Worm (Caenorhabditis elegans) whole organism, midembryonic: Measurements from ENCODE around the gene H40L08.2.

Experiments used
- T22C8.4 ChIP-seq: fragments of 200-800 bp; sonication (Bioruptor generic); IDR thresholded peaks from 2 replicates; pipeline ENCODE4 v1.3.6; 2022; ENCODE audit warnings: missing genetic modification characterization, missing compliant biosample characterization
- cog-1 ChIP-seq: sonication (generic microtip); optimal IDR thresholded peaks from 2 replicates; lab custom pipeline; 2016; ENCODE audit warnings: missing genetic modification characterization, missing compliant biosample characterization
- flt-1 ChIP-seq: fragments of 200-800 bp; sonication (Bioruptor generic); IDR thresholded peaks from 2 replicates; pipeline ENCODE4 v1.3.6; 2022; ENCODE audit warnings: missing genetic modification characterization, missing compliant biosample characterization
- klf-2 ChIP-seq: fragments of 200-800 bp; sonication (Bioruptor generic); conservative IDR thresholded peaks from 2 replicates; pipeline ENCODE4 v1.3.6; 2022; ENCODE audit warnings: missing genetic modification reagents, missing genetic modification characterization, missing compliant biosample characterization
- med-1 ChIP-seq: sonication (generic microtip); optimal IDR thresholded peaks from 2 replicates; lab custom pipeline; 2017; ENCODE audit warnings: missing genetic modification characterization, mild to moderate bottlenecking, missing compliant biosample characterization, antibody characterized with exemption, missing genetic modification reagents; ENCODE audit not compliant: insufficient read depth
- ref-1 ChIP-seq: fragments of 200-800 bp; sonication (Bioruptor generic); conservative IDR thresholded peaks from 2 replicates; pipeline ENCODE4 v1.3.6; 2022; ENCODE audit warnings: missing genetic modification reagents, missing genetic modification characterization, missing compliant biosample characterization
- tab-1 ChIP-seq: fragments of 200-800 bp; sonication (Bioruptor generic); IDR thresholded peaks from 2 replicates; pipeline ENCODE4 v1.3.6; 2022; ENCODE audit warnings: missing genetic modification characterization, missing compliant biosample characterization
- ztf-23 ChIP-seq: fragments of 200-800 bp; sonication (Bioruptor generic); IDR thresholded peaks from 2 replicates; pipeline ENCODE4 v1.3.6; 2022; ENCODE audit warnings: missing genetic modification reagents, missing genetic modification characterization, missing compliant biosample characterization
- ztf-29 ChIP-seq: fragments of 200-800 bp; sonication (Bioruptor generic); IDR thresholded peaks from 2 replicates; pipeline ENCODE4 v1.3.6; 2022; ENCODE audit warnings: missing genetic modification reagents, missing genetic modification characterization, missing compliant biosample characterization

Gene H40L08.2

DNA sequence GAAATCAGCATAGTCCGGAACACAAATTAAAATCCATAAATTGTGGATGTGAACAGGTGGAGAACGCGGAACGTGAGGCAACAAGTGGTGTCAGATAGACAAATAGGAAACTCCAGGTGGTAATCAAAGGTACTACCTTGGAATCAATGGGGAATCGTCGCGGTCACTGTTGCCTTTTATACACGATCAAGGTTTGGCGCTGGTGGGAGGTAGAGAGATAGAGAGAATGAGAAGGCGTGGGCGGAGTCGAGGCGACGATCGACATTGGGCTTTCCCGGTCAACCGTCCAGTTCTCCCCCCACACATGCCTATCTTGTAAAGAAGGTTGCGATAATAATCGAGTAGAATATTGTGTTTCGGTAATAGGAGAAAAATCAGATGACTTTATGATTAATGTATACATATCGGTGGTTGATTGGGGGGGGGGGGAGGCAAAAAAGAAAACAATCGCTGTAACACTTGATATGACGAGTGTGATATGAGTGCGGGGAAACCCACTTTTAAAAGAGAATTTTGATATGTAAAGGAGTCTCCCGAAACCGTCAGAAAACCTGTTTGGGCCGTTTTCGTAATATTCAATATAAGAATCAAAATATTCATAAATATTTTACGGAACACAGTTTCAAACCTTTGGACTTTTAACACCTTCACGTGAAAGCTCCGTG is at the start of gene H40L08.2, which contains the start of the genes H40L08.8 and H40L08.7:
Gene H40L08.2 (minus strand): TSS at position 148 of the 665 bp plus-strand sequence.
Gene H40L08.8 (minus strand): TSS at position 37 of the 665 bp plus-strand sequence.
Gene H40L08.7 (minus strand): TSS at position 148 of the 665 bp plus-strand sequence.
- TF ChIP-seq klf-2 (GFP tag; lab: Robert Waterston, UW) = no peak
- no peak for TF ChIP-seq tab-1
- no peak for TF ChIP-seq ref-1 (GFP tag; lab: Robert Waterston, UW)
- TF ChIP-seq med-1 (GFP tag; lab: Kevin White, UChicago) = no peak
- no peak for TF ChIP-seq cog-1 (tag; lab: Kevin White, UChicago)
- no peak for TF ChIP-seq T22C8.4 (GFP tag; lab: Robert Waterston, UW)
- no peak for TF ChIP-seq ztf-23 (GFP tag; lab: Robert Waterston, UW)
- no peak for TF ChIP-seq flt-1
- no peak for TF ChIP-seq ztf-29

DNA sequence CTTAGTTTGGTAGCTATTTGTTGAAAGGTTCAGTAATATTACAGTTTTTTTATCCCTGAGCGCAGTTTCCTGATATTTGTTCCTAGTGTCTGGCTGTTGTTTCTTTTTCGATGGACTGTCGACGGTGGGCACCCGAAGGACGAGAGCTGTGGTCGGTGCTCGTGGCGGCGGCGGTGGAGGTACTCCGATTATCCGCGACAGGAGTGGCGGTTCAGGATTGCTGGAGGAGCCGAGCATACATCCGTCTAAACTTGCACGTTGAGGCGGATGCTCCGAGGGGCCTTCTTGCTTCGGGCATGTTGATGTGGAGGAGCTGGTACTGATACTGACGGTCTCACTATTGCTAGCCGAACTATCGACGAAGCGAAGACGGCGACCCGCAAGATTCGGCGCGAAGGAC is 49.8 kb upstream of the H40L08.2 start:
- TF ChIP-seq tab-1 = 0 out of 2 replicates have a peak, but pooled peaks have one; percentile 43
- no peak for TF ChIP-seq ztf-29

DNA sequence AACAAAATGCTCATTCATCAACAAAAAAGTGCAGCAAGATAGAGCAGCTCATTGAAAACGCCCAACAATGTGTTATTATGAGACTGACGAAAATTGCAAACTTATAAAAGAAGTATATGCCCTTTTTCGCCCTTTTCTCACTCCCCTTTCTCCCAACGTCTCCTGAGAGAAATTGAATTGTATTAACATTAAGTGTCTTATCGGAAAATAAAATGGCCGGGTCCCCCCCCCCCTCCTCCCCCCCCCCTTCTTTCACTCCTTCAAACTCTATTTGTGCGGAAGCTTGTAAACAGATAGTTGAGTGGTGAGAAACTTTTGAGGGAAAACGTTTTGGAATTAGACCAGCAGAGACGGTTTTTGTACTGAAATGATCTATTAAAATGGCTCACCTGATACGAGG is 49.2 kb upstream of the H40L08.2 start:
- TF ChIP-seq T22C8.4 (GFP tag; lab: Robert Waterston, UW) = no peak

DNA sequence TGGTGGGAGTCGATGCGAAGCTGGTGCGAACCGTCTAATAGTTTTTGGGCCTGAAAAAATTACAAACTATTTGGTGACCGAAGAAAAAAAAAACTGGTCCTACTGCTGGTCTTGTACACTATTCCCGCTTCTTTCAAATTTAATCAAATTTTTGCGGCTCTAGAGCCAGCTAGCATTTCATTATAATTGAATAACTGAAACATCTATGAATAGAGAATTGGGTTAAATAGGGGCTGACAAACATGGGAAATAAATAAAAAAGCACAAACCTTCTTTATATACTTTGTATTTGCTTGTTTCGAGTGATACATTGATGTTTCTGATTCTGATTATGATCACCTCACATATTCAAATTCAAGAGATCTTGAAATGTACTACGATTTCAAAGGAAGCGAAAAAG is 47.6 kb upstream of the H40L08.2 start:
- TF ChIP-seq klf-2 (GFP tag; lab: Robert Waterston, UW) = no peak
- TF ChIP-seq ref-1 (GFP tag; lab: Robert Waterston, UW) = no peak
- no peak for TF ChIP-seq cog-1 (tag; lab: Kevin White, UChicago)
- no peak for TF ChIP-seq med-1 (GFP tag; lab: Kevin White, UChicago)

DNA sequence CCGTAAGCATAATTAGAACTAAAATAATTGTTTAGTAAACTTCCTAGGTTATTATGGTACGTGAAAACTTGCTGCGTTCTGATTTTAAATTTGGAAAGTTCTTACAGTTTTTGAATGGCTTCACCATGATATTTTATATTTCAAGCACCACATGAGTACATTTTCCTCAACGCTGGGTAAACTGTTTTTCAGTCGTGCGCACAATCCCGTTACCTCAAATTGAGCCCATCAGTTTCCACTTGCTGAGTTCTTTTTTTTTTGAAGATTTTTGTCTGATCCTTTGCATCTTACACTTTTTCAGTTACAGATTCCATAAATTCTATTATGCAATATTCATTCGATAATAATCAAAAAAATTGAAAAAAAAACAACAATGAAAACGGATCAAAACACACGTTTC is 43.0 kb upstream of the H40L08.2 start:
- TF ChIP-seq ref-1 (GFP tag; lab: Robert Waterston, UW) = no peak
- TF ChIP-seq ztf-23 (GFP tag; lab: Robert Waterston, UW) = no peak
- no peak for TF ChIP-seq cog-1 (tag; lab: Kevin White, UChicago)
- TF ChIP-seq flt-1 = no peak

DNA sequence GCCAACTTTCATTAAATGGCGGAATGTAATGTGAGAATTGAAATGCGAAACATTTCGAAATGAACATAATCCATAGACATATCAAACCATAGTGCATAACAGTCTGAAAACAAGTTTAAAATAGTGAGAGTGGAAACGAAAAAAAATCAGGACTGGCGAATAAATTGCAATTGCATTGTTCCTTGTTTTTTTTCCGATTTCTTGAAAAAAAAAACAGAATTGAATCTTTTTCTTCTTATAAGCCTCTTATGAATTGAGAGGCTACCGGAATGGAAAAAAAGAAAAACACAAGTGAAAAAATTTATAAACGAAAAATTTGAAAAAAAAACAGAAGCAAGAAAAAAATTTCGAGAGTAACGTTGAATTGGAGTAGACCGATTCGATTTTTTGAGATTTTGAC is 39.0 kb upstream of the H40L08.2 start, which contains the start of gene R07D5.2:
Gene R07D5.2 (minus strand): TSS at position 101 of the 400 bp plus-strand sequence.
- TF ChIP-seq med-1 (GFP tag; lab: Kevin White, UChicago) (no peak), ztf-29 (no peak), cog-1 (tag; lab: Kevin White, UChicago) (no peak), flt-1 (no peak), ref-1 (GFP tag; lab: Robert Waterston, UW) (no peak), tab-1 (no peak), klf-2 (GFP tag; lab: Robert Waterston, UW) (no peak), T22C8.4 (GFP tag; lab: Robert Waterston, UW) (no peak), ztf-23 (GFP tag; lab: Robert Waterston, UW) (no peak)

DNA sequence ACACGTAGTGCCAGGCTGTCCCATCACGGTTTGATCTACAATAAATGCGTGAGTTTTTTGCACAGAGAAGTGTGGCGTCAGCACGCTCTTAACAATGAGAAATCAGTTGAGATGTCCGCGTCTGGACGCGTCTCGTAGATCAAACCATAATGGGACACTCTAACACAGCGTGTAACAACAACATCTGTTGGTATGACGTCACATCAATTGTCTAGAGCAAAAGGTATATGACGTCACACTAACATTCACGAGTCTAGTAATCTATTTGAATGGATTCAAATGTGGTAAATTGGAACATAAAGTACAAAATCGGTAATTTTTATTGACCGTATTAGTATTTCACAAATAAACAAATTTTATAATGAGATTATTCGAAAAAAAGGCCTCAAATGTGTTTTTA is 38.2 kb upstream of the H40L08.2 start:
- no peak for TF ChIP-seq flt-1
- TF ChIP-seq cog-1 (tag; lab: Kevin White, UChicago) = no peak
- TF ChIP-seq tab-1 = no peak
- no peak for TF ChIP-seq ref-1 (GFP tag; lab: Robert Waterston, UW)

DNA sequence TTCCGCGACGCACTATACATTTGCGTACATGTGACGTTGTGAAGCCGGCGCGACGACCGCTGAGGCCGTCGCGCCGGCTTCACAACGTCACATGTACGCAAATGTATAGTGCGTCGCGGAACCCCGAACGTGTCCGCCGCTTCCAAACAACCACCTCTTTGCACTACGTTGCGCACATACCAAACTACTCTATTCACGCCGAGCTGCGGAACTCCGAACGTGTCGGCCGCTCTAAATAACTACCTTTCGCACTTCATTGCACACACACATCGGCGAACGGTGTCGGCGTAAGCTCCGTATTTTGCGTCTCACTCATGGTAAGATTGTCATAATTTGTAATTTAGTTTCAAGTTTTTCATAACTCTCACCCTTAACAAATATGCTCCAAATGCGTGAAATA is 34.6 kb upstream of the H40L08.2 start:
- TF ChIP-seq ztf-23 (GFP tag; lab: Robert Waterston, UW) = no peak
- TF ChIP-seq ref-1 (GFP tag; lab: Robert Waterston, UW) = no peak
- TF ChIP-seq ztf-29 = no peak
- TF ChIP-seq flt-1 = no peak
- TF ChIP-seq T22C8.4 (GFP tag; lab: Robert Waterston, UW) = no peak

DNA sequence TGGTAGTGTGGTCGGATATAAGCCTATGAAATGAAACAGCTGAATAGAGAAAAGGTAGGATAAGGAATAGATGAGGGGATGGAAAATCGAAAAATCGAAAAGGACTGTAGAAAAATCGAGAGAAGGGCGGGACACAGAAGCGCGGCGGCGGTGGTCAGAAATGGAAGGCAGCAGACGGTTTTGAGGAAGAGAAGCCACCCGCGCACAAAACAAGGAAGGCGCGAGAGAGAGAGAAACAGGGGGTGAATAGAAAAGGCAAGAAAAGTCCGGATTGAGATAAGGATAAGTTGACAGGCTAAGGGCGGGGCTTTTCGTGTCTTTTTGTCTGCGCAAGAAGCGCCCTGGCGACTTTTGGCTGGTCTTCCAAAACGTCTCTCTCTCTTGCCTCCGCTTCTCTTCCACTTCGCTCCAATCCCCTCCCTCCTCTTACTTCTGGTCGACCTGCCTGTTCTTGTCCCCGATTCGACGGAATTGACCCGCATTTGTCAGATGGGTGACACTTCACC is 30.3 kb upstream of the H40L08.2 start, which contains the start of gene mlt-9:
Gene mlt-9 (minus strand): TSS at position 51 of the 506 bp plus-strand sequence.
- TF ChIP-seq flt-1 = no peak
- TF ChIP-seq klf-2 (GFP tag; lab: Robert Waterston, UW) = 0 out of 2 replicates have a peak, but pooled peaks have one; percentile 6

DNA sequence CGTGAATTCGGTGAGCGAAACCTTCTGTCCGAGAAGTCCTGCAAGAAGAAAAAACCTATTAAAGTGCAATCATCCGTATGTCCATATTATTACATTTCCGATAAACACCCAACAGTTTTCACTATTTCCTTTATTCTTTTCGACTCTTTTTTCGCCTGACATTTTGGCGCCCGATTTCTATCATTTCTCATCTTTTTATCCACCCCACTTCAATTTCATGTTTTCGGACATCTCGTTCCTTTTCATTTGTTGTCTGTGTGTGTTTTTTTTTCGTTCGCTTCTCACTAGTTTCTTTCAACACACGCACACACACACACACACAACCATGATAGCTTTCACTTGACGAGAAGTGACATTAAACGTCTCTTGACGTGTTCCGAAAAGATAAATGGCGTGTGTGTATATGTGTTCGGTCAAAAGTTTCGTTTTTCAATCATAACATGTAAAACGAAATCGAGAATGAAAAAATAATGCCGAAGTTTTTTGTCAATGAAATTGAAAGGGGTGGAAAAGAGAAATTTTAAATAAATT is 27.5 kb upstream of the H40L08.2 start:
- TF ChIP-seq ref-1 (GFP tag; lab: Robert Waterston, UW) (no peak), T22C8.4 (GFP tag; lab: Robert Waterston, UW) (no peak), cog-1 (tag; lab: Kevin White, UChicago) (no peak), klf-2 (GFP tag; lab: Robert Waterston, UW) (no peak), ztf-29 (no peak), flt-1 (no peak), tab-1 (no peak), ztf-23 (GFP tag; lab: Robert Waterston, UW) (no peak), med-1 (GFP tag; lab: Kevin White, UChicago) (no peak)

DNA sequence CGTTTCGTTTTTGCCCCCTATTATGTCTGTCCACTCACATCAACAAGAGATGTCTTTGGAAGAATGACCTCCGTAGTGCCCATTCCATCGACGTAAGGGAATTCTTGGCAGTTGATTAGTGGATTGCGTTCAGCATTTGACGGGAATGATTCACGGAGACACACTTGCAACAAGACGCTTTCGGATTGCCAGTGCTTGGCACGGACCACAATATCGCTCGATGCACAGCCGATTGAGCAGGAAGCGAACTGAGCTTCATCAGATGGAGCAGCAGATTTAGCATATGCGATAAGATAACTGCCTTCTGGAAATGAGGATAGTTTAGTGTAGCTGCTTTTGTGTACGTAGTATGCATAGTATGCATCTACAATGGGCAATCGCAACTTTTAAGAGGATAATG is 25.9 kb upstream of the H40L08.2 start:
- no peak for TF ChIP-seq ztf-23 (GFP tag; lab: Robert Waterston, UW)
- TF ChIP-seq flt-1 = no peak
- no peak for TF ChIP-seq ztf-29
- TF ChIP-seq tab-1 = no peak
- no peak for TF ChIP-seq cog-1 (tag; lab: Kevin White, UChicago)
- no peak for TF ChIP-seq klf-2 (GFP tag; lab: Robert Waterston, UW)
- TF ChIP-seq T22C8.4 (GFP tag; lab: Robert Waterston, UW) = no peak
- no peak for TF ChIP-seq med-1 (GFP tag; lab: Kevin White, UChicago)
- TF ChIP-seq ref-1 (GFP tag; lab: Robert Waterston, UW) = no peak
